Comparison of ENCODE assay signal across 5 fruit fly cellular contexts in genomic region chr3L:203536-204135, dm6.
TF ChIP-seq lines count a peak whose summit lies in the region.

TSS of gene NitFhit (plus strand) at chr3L:203730.

- no peak for TF ChIP-seq CTCF in whole organism, embryonic (GFP tag; optimal IDR thresholded peaks at IDR 0.05; lab: Kevin White, UChicago)

TF ChIP-seq in whole organism, adult, 20 proteins besides CTCF, POLR2A, EP300 and RAD21 (continues in another document):
- peak; percentile 35 for TF ChIP-seq cic (GFP tag; optimal IDR thresholded peaks at IDR 0.05; lab: Kevin White, UChicago)
- peak; percentile 59 for TF ChIP-seq Mnt (GFP tag; optimal IDR thresholded peaks at IDR 0.05; lab: Kevin White, UChicago)
- TF ChIP-seq tj (GFP tag; optimal IDR thresholded peaks at IDR 0.05; lab: Kevin White, UChicago), result no peak
- TF ChIP-seq Clk (GFP tag; optimal IDR thresholded peaks at IDR 0.05; lab: Kevin White, UChicago), result no peak
- no peak for TF ChIP-seq CG5204 (GFP tag; optimal IDR thresholded peaks at IDR 0.05; lab: Kevin White, UChicago)
- TF ChIP-seq CG7101 (tag; optimal IDR thresholded peaks at IDR 0.05; lab: Kevin White, UChicago), result no peak
- no peak for TF ChIP-seq Crg-1 (GFP tag; optimal IDR thresholded peaks at IDR 0.05; lab: Kevin White, UChicago)
- no peak for TF ChIP-seq Hr96 (GFP tag; optimal IDR thresholded peaks at IDR 0.05; lab: Kevin White, UChicago)
- no peak for TF ChIP-seq toe (GFP tag; optimal IDR thresholded peaks at IDR 0.05; lab: Kevin White, UChicago)
- TF ChIP-seq kay (GFP tag; lab: Kevin White, UChicago; ENCODE audit: borderline replicate concordance), result no peak
- peak; percentile 47 for TF ChIP-seq CG12768 (GFP tag; optimal IDR thresholded peaks at IDR 0.05; lab: Kevin White, UChicago)
- no peak for TF ChIP-seq CG7045 (GFP tag; optimal IDR thresholded peaks at IDR 0.05; lab: Kevin White, UChicago)
- TF ChIP-seq CG14711 (tag; optimal IDR thresholded peaks at IDR 0.05; lab: Kevin White, UChicago), result no peak
- no peak for TF ChIP-seq cnc (optimal IDR thresholded peaks at IDR 0.05; lab: Kevin White, UChicago)
- no peak for TF ChIP-seq CG33017 (tag; optimal IDR thresholded peaks at IDR 0.05; lab: Kevin White, UChicago)
- TF ChIP-seq ovo (GFP tag; optimal IDR thresholded peaks at IDR 0.05; lab: Kevin White, UChicago), result no peak
- peak; percentile 45 for TF ChIP-seq bab1 (GFP tag; optimal IDR thresholded peaks at IDR 0.05; lab: Kevin White, UChicago)
- peak; percentile 18 for TF ChIP-seq CG11617 (GFP tag; optimal IDR thresholded peaks at IDR 0.05; lab: Kevin White, UChicago)
- no peak for TF ChIP-seq CG1620 (GFP tag; optimal IDR thresholded peaks at IDR 0.05; lab: Kevin White, UChicago)

TF ChIP-seq in whole organism, embryonic, 481 proteins besides CTCF, POLR2A, EP300 and RAD21 (continues in another document):
- TF ChIP-seq org-1 (GFP tag; optimal IDR thresholded peaks at IDR 0.05; lab: Kevin White, UChicago), result no peak
- TF ChIP-seq Fer3 (tag; optimal IDR thresholded peaks at IDR 0.05; lab: Kevin White, UChicago), result no peak
- no peak for TF ChIP-seq CG8290 (GFP tag; optimal IDR thresholded peaks at IDR 0.05; lab: Kevin White, UChicago)
- TF ChIP-seq CG8290 (tag; optimal IDR thresholded peaks at IDR 0.05; lab: Kevin White, UChicago), result peak in 1 of 2 experiments; percentile 17
- TF ChIP-seq Side (GFP tag; optimal IDR thresholded peaks at IDR 0.05; lab: Kevin White, UChicago), result no peak
- TF ChIP-seq pan (optimal IDR thresholded peaks at IDR 0.05; lab: Kevin White, UChicago), result no peak
- TF ChIP-seq pan (GFP tag; optimal IDR thresholded peaks at IDR 0.05 in 1 of 2, IDR thresholded peaks at IDR 0.05 in 1 of 2), result no peak
- no peak for TF ChIP-seq ab (GFP tag; optimal IDR thresholded peaks at IDR 0.05; lab: Kevin White, UChicago)
- no peak for TF ChIP-seq CG4360 (GFP tag; IDR thresholded peaks at IDR 0.05; lab: Robert Waterston, UW)
- TF ChIP-seq trem (tag; optimal IDR thresholded peaks at IDR 0.05; lab: Kevin White, UChicago), result no peak
- TF ChIP-seq Ets65A (GFP tag; lab: Kevin White, UChicago), result no peak
- no peak for TF ChIP-seq h (optimal IDR thresholded peaks at IDR 0.05; lab: Kevin White, UChicago)
- no peak for TF ChIP-seq HLH3B (GFP tag; IDR thresholded peaks at IDR 0.05; lab: Robert Waterston, UW)
- TF ChIP-seq gem (tag; optimal IDR thresholded peaks at IDR 0.05; lab: Kevin White, UChicago), result no peak
- no peak for TF ChIP-seq CG6813 (GFP tag; optimal IDR thresholded peaks at IDR 0.05; lab: Kevin White, UChicago)
- no peak for TF ChIP-seq lov (optimal IDR thresholded peaks at IDR 0.05; lab: Kevin White, UChicago)
- TF ChIP-seq lov (GFP tag; IDR thresholded peaks at IDR 0.05; lab: Robert Waterston, UW), result no peak
- TF ChIP-seq E2f2 (GFP tag; IDR thresholded peaks at IDR 0.05; lab: Robert Waterston, UW), result peak; percentile 54
- TF ChIP-seq CG12391 (tag; optimal IDR thresholded peaks at IDR 0.05; lab: Kevin White, UChicago), result no peak
- peak; percentile 13 for TF ChIP-seq Ets97D (GFP tag; optimal IDR thresholded peaks at IDR 0.05; lab: Kevin White, UChicago)

TF ChIP-seq in whole organism, prepupa, 60 proteins besides CTCF, POLR2A, EP300 and RAD21:
- no peak for TF ChIP-seq dsx (GFP tag; optimal IDR thresholded peaks at IDR 0.05; lab: Kevin White, UChicago; ENCODE audit: poor library complexity, severe bottlenecking)
- TF ChIP-seq CG7368 (GFP tag; optimal IDR thresholded peaks at IDR 0.05; lab: Kevin White, UChicago), result no peak
- peak; percentile 14 for TF ChIP-seq CG6808 (GFP tag; optimal IDR thresholded peaks at IDR 0.05; lab: Kevin White, UChicago)
- TF ChIP-seq ss (GFP tag; optimal IDR thresholded peaks at IDR 0.05; lab: Kevin White, UChicago), result peak in 1 of 2 experiments; percentile 46
- peak; percentile 71 for TF ChIP-seq fkh (GFP tag; optimal IDR thresholded peaks at IDR 0.05; lab: Kevin White, UChicago)
- TF ChIP-seq salr (GFP tag; optimal IDR thresholded peaks at IDR 0.05; lab: Kevin White, UChicago), result no peak
- TF ChIP-seq CG1621 (tag; optimal IDR thresholded peaks at IDR 0.05; lab: Kevin White, UChicago), result no peak
- TF ChIP-seq svp (GFP tag; lab: Kevin White, UChicago), result peak; percentile 74
- no peak for TF ChIP-seq Eip75B (GFP tag; optimal IDR thresholded peaks at IDR 0.05; lab: Kevin White, UChicago)
- no peak for TF ChIP-seq CG32006 (GFP tag; optimal IDR thresholded peaks at IDR 0.05; lab: Kevin White, UChicago)
TF ChIP-seq in whole organism, prepupa: peak in this region for 4.

TF ChIP-seq in whole organism, pupa, 21 proteins besides CTCF, POLR2A, EP300 and RAD21:
- no peak for TF ChIP-seq CG10348 (GFP tag; IDR thresholded peaks at IDR 0.05; lab: Robert Waterston, UW)
- no peak for TF ChIP-seq CG4496 (GFP tag; IDR thresholded peaks at IDR 0.05; lab: Robert Waterston, UW)
- no peak for TF ChIP-seq D1 (tag; optimal IDR thresholded peaks at IDR 0.05; lab: Kevin White, UChicago)
- TF ChIP-seq Snoo (tag; optimal IDR thresholded peaks at IDR 0.05; lab: Kevin White, UChicago), result no peak
- peak; percentile 29 for TF ChIP-seq gl (tag; optimal IDR thresholded peaks at IDR 0.05; lab: Kevin White, UChicago)
- no peak for TF ChIP-seq EcR (GFP tag; optimal IDR thresholded peaks at IDR 0.05; lab: Kevin White, UChicago)
TF ChIP-seq in whole organism, pupa: peak in this region for 1.

TF ChIP-seq in whole organism, wandering third instar larva, 38 proteins besides CTCF, POLR2A, EP300 and RAD21:
- no peak for TF ChIP-seq sage (GFP tag; optimal IDR thresholded peaks at IDR 0.05; lab: Kevin White, UChicago)
- TF ChIP-seq Myc (optimal IDR thresholded peaks at IDR 0.05; lab: Kevin White, UChicago), result peak; percentile 6
- TF ChIP-seq Rel (GFP tag; optimal IDR thresholded peaks at IDR 0.05; lab: Kevin White, UChicago), result no peak
- peak; percentile 32 for TF ChIP-seq Rel (tag; optimal IDR thresholded peaks at IDR 0.05; lab: Kevin White, UChicago)
- TF ChIP-seq fru (GFP tag; optimal IDR thresholded peaks at IDR 0.05; lab: Kevin White, UChicago), result peak; percentile 38
